Fruit fly (Drosophila melanogaster) whole organism, pupa: ENCODE results near the gene CG46462.

Source experiments
- CG12605 ChIP-seq: fragments of 200-800 bp; sonication (Bioruptor generic); IDR thresholded peaks from 2 replicates; pipeline ENCODE4 v1.3.6; 2022; ENCODE audit warnings: missing biosample characterization, missing genetic modification characterization
- CG13204 ChIP-seq: fragments of 200-800 bp; sonication (Bioruptor generic); optimal IDR thresholded peaks from 2 replicates; lab custom pipeline; 2018; ENCODE audit warnings: missing biosample characterization, mild to moderate bottlenecking, missing genetic modification characterization, moderate library complexity
- CG32121 ChIP-seq: fragments of 200-800 bp; sonication (Bioruptor generic); IDR thresholded peaks from 2 replicates; pipeline ENCODE4 v1.3.6; 2022; ENCODE audit warnings: missing biosample characterization, missing genetic modification characterization
- CG9948 ChIP-seq: fragments of 200-800 bp; sonication (Bioruptor generic); optimal IDR thresholded peaks from 2 replicates; lab custom pipeline; 2018; ENCODE audit warnings: missing biosample characterization, mild to moderate bottlenecking, missing genetic modification characterization, moderate library complexity
- EcR ChIP-seq: fragments of 200-800 bp; sonication (Bioruptor generic); optimal IDR thresholded peaks from 3 replicates; lab custom pipeline; 2019; ENCODE audit warnings: missing biosample characterization, missing genetic modification characterization, mild to moderate bottlenecking, moderate library complexity, missing genetic modification reagents
- Snoo ChIP-seq: fragments of 200-800 bp; sonication (Bioruptor generic); optimal IDR thresholded peaks from 3 replicates; lab custom pipeline; 2017; ENCODE audit warnings: missing biosample characterization, mild to moderate bottlenecking, missing genetic modification characterization, inconsistent platforms
- fd96Ca ChIP-seq: fragments of 200-800 bp; sonication (Bioruptor generic); IDR thresholded peaks from 3 replicates; pipeline ENCODE4 v1.3.6; 2022; ENCODE audit warnings: missing biosample characterization, missing genetic modification characterization
- gl ChIP-seq: fragments of 200-800 bp; sonication (Bioruptor generic); optimal IDR thresholded peaks from 2 replicates; lab custom pipeline; 2018; ENCODE audit warnings: missing biosample characterization, mild to moderate bottlenecking, missing genetic modification characterization
- rn ChIP-seq: fragments of 200-800 bp; sonication (Bioruptor generic); IDR thresholded peaks from 2 replicates; pipeline ENCODE4 v1.3.6; 2022; ENCODE audit warnings: missing biosample characterization, missing genetic modification characterization

DNA sequence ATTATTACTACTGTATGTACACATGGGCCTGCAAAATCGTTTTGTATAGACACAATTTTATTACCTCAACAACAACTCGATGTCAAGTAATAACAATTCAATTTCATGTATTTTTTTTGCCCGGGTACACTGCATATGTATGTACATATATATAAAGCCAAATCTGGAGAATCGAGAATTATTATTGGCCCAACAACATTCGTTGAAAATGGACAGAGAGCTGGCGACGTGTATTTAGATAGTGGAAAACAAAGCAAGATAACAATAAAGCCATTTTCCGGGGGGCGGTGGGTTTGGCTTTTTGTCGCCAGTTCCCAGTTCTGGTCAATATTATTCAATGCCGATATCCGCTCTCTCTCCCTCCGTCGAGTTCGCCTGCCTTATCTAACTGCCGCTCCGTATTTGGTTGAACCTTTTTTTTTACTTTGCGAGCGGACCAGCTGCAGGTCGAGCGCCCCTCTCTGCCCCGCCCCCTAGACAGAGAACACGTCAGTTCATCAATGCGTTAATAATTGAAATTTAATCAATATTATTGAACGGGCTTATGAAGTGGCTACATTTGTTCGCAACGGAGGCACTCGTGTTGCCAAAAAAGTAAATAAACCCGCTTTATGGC, 1.7 kb upstream of the CG46462 start:
- TF ChIP-seq fd96Ca (no peak), CG13204 (GFP tag; lab: Kevin White, UChicago) (no peak), gl (no peak), CG12605 (GFP tag; lab: Robert Waterston, UW) (no peak), CG32121 (GFP tag; lab: Robert Waterston, UW) (no peak), EcR (GFP tag; lab: Kevin White, UChicago) (no peak), rn (GFP tag; lab: Robert Waterston, UW) (no peak), CG9948 (no peak), Snoo (tag; lab: Kevin White, UChicago) (no peak)
